Worm (Caenorhabditis elegans): ENCODE results near the gene irld-21.

Gene irld-21

DNA sequence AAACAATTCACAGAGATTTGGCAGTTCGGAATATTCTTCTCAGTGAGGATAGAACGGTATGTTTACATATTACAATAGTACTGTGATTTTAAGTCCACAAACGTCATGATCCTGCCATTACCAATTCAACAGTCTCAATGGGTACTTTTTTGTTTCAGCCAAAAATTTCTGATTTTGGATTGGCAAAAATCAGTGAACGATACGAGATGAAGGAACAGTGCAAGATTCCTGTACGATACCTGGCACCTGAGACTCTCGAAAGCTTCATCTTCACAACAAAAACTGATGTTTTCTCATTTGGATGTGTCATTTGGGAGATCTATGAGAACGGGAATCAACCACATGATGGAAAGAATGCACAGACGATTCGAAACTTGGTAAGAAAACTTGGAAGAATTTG, 44.1 kb downstream of the irld-21 start:
- TF ChIP-seq mbf-1 (tag; optimal IDR thresholded peaks at IDR 0.05), result no peak
- no peak for TF ChIP-seq sem-4 (tag; optimal IDR thresholded peaks at IDR 0.05)
- no peak for TF ChIP-seq lin-39 (tag; optimal IDR thresholded peaks at IDR 0.05)
- no peak for TF ChIP-seq nhr-25 (tag; optimal IDR thresholded peaks at IDR 0.05)
- TF ChIP-seq skn-1 (tag; optimal IDR thresholded peaks at IDR 0.05), result no peak
- TF ChIP-seq sma-9 (GFP tag; optimal IDR thresholded peaks at IDR 0.05), result no peak
- no peak for TF ChIP-seq sma-9 (tag; optimal IDR thresholded peaks at IDR 0.05)
- no peak for TF ChIP-seq ceh-82 (tag; optimal IDR thresholded peaks at IDR 0.05)
- no peak for TF ChIP-seq snpc-4 (tag; optimal IDR thresholded peaks at IDR 0.05)
- TF ChIP-seq unc-62 (GFP tag; optimal IDR thresholded peaks at IDR 0.05), result no peak
- no peak for TF ChIP-seq ama-1 (optimal IDR thresholded peaks at IDR 0.05)
- no peak for TF ChIP-seq nhr-77 (tag; optimal IDR thresholded peaks at IDR 0.05)
- no peak for TF ChIP-seq mdl-1 (tag; optimal IDR thresholded peaks at IDR 0.05)
- no peak for TF ChIP-seq lsy-2 (tag; optimal IDR thresholded peaks at IDR 0.05)
- no peak for TF ChIP-seq dmd-4 (tag; optimal IDR thresholded peaks at IDR 0.05)
- TF ChIP-seq nhr-12 (tag; optimal IDR thresholded peaks at IDR 0.05), result no peak
- no peak for TF ChIP-seq C34F6.9 (tag; optimal IDR thresholded peaks at IDR 0.05)
- no peak for TF ChIP-seq fos-1 (tag; optimal IDR thresholded peaks at IDR 0.05)

DNA sequence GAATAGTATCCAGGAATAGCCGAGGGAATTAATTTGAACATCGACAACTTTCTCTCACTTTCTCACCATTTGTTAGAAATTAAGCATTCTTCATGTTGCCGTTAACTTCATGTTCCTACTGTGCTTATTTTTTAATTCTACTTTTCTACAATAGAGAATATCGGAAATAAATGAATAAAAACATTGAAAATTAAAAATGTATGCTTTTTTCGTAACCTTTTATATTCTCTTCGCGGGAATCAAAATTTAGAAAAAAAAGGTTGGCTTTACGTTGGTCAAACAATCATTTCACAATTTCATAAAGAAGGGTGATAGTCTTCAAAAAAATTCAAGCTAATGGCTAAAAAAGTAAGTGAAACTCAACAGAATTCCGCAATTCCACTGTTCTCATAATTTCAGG, 46.2 kb downstream of the irld-21 start, which contains the start of gene W01B6.5:
Gene W01B6.5, plus strand, starts transcription at position 301 of the 400 bp plus-strand sequence.
- TF ChIP-seq nhr-77 (tag; optimal IDR thresholded peaks at IDR 0.05), result no peak
- no peak for TF ChIP-seq mdl-1 (tag; optimal IDR thresholded peaks at IDR 0.05)
- no peak for TF ChIP-seq elt-3 (tag; optimal IDR thresholded peaks at IDR 0.05)
- no peak for TF ChIP-seq ztf-11 (tag; optimal IDR thresholded peaks at IDR 0.05)
- no peak for TF ChIP-seq elt-1 (tag; optimal IDR thresholded peaks at IDR 0.05)
- TF ChIP-seq nhr-129 (tag; optimal IDR thresholded peaks at IDR 0.05), result no peak
- TF ChIP-seq aly-2 (tag; optimal IDR thresholded peaks at IDR 0.05), result no peak
- no peak for TF ChIP-seq sma-3 (GFP tag; optimal IDR thresholded peaks at IDR 0.05)
- TF ChIP-seq alr-1 (tag; optimal IDR thresholded peaks at IDR 0.05), result no peak
- TF ChIP-seq ztf-4 (tag; optimal IDR thresholded peaks at IDR 0.05), result no peak
- no peak for TF ChIP-seq mbf-1 (tag; optimal IDR thresholded peaks at IDR 0.05)
- no peak for TF ChIP-seq dmd-4 (tag; optimal IDR thresholded peaks at IDR 0.05)
- TF ChIP-seq unc-55 (GFP tag; optimal IDR thresholded peaks at IDR 0.05), result no peak
- TF ChIP-seq Y55F3AM.14 (GFP tag; optimal IDR thresholded peaks at IDR 0.05), result no peak

DNA sequence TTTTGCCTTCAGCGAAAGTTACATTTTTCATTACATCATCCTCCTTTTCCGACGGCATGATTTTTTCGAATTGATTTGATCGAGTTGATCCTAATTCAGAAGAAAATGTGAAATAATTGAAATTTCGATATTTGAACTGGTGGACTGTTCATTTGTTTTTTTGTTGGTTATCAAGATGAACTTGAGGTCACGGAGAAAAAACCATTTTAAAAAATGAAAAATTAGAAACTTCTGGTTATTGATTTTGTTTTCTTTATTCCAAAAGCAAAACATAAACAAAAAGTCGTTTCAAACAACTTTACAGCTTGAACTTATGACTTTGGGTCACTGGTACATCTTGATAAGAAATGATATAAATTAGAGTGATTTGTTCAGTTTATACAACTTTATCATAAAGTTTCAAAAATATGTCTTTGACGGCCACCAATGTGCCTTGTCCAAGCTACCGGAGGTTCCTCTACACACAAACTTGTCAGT, 47.0 kb downstream of the irld-21 start, which contains the start of the genes ttbk-4 and W01B6.4:
Gene ttbk-4, minus strand, starts transcription at position 101 of the 477 bp plus-strand sequence.
Gene W01B6.4, plus strand, starts transcription at position 427 of the 477 bp plus-strand sequence.
- no peak for TF ChIP-seq zag-1 (tag; optimal IDR thresholded peaks at IDR 0.05)
- no peak for TF ChIP-seq nhr-21 (tag; optimal IDR thresholded peaks at IDR 0.05)
- no peak for TF ChIP-seq lsy-2 (tag; optimal IDR thresholded peaks at IDR 0.05)
- no peak for TF ChIP-seq nhr-11 (tag; optimal IDR thresholded peaks at IDR 0.05)
- no peak for TF ChIP-seq sem-4 (tag; optimal IDR thresholded peaks at IDR 0.05)
- no peak for TF ChIP-seq snpc-4 (tag; optimal IDR thresholded peaks at IDR 0.05)

DNA sequence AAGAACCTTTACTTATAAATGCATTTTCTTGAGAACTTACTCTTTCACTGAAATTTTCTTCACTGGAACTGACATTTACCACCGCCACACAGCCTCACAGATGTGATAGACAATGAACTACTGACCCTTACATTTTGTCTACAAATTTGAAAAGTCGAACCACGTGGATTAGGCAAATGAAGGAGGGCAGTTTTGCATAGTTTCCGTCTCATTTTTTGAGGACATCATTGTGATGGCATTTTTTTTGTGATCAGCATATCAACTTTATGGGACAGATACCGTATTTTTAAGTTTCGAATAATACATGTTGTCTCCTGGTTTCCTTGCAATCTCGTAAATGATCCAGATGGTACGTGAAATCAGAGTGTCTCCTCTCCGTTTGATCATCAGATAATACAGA, 49.6 kb downstream of the irld-21 start, which contains the start of gene W01B6.3:
Gene W01B6.3, minus strand, starts transcription at position 101 of the 400 bp plus-strand sequence.
- no peak for TF ChIP-seq zag-1 (tag; optimal IDR thresholded peaks at IDR 0.05)
- no peak for TF ChIP-seq nhr-23 (tag; optimal IDR thresholded peaks at IDR 0.05)
- no peak for TF ChIP-seq R02D3.7 (tag; optimal IDR thresholded peaks at IDR 0.05)
- TF ChIP-seq ceh-16 (tag; optimal IDR thresholded peaks at IDR 0.05), result no peak
- no peak for TF ChIP-seq mab-5 (tag; optimal IDR thresholded peaks at IDR 0.05)
- TF ChIP-seq unc-55 (GFP tag; optimal IDR thresholded peaks at IDR 0.05), result no peak
- no peak for TF ChIP-seq nhr-12 (tag; optimal IDR thresholded peaks at IDR 0.05)
- TF ChIP-seq elt-3 (tag; optimal IDR thresholded peaks at IDR 0.05), result no peak
- no peak for TF ChIP-seq ama-1 (optimal IDR thresholded peaks at IDR 0.05)
- TF ChIP-seq fos-1 (tag; optimal IDR thresholded peaks at IDR 0.05), result no peak
- TF ChIP-seq ceh-82 (tag; optimal IDR thresholded peaks at IDR 0.05), result no peak
